Worm (Caenorhabditis elegans) whole organism, midembryonic: Measurements from ENCODE around the gene alh-11.

Source experiments
- T22C8.4 ChIP-seq: fragments of 200-800 bp; sonication (Bioruptor generic); IDR thresholded peaks from 2 replicates; pipeline ENCODE4 v1.3.6; 2022; ENCODE audit warnings: missing genetic modification characterization, missing compliant biosample characterization
- cog-1 ChIP-seq: sonication (generic microtip); optimal IDR thresholded peaks from 2 replicates; lab custom pipeline; 2016; ENCODE audit warnings: missing genetic modification characterization, missing compliant biosample characterization
- flt-1 ChIP-seq: fragments of 200-800 bp; sonication (Bioruptor generic); IDR thresholded peaks from 2 replicates; pipeline ENCODE4 v1.3.6; 2022; ENCODE audit warnings: missing genetic modification characterization, missing compliant biosample characterization
- klf-2 ChIP-seq: fragments of 200-800 bp; sonication (Bioruptor generic); conservative IDR thresholded peaks from 2 replicates; pipeline ENCODE4 v1.3.6; 2022; ENCODE audit warnings: missing genetic modification reagents, missing genetic modification characterization, missing compliant biosample characterization
- med-1 ChIP-seq: sonication (generic microtip); optimal IDR thresholded peaks from 2 replicates; lab custom pipeline; 2017; ENCODE audit warnings: missing genetic modification characterization, mild to moderate bottlenecking, missing compliant biosample characterization, antibody characterized with exemption, missing genetic modification reagents; ENCODE audit not compliant: insufficient read depth
- ref-1 ChIP-seq: fragments of 200-800 bp; sonication (Bioruptor generic); conservative IDR thresholded peaks from 2 replicates; pipeline ENCODE4 v1.3.6; 2022; ENCODE audit warnings: missing genetic modification reagents, missing genetic modification characterization, missing compliant biosample characterization
- tab-1 ChIP-seq: fragments of 200-800 bp; sonication (Bioruptor generic); IDR thresholded peaks from 2 replicates; pipeline ENCODE4 v1.3.6; 2022; ENCODE audit warnings: missing genetic modification characterization, missing compliant biosample characterization
- ztf-23 ChIP-seq: fragments of 200-800 bp; sonication (Bioruptor generic); IDR thresholded peaks from 2 replicates; pipeline ENCODE4 v1.3.6; 2022; ENCODE audit warnings: missing genetic modification reagents, missing genetic modification characterization, missing compliant biosample characterization
- ztf-29 ChIP-seq: fragments of 200-800 bp; sonication (Bioruptor generic); IDR thresholded peaks from 2 replicates; pipeline ENCODE4 v1.3.6; 2022; ENCODE audit warnings: missing genetic modification reagents, missing genetic modification characterization, missing compliant biosample characterization

- TF ChIP-seq ref-1 (GFP tag; lab: Robert Waterston, UW) (no peak), tab-1 (GFP tag; lab: Robert Waterston, UW) (no peak), ztf-23 (GFP tag; lab: Robert Waterston, UW) (no peak), flt-1 (GFP tag; lab: Robert Waterston, UW) (no peak), med-1 (no peak), T22C8.4 (GFP tag; lab: Robert Waterston, UW) (no peak), ztf-29 (no peak), cog-1 (tag; lab: Kevin White, UChicago) (no peak), klf-2 (no peak)
These were observed 5.6 kb downstream of the alh-11 start, which contains the start of gene cyn-6 for ce11 chrIII:773114-773513.
